Fruit fly (Drosophila melanogaster): ENCODE measurements around the gene CG13362.

The CG13362 gene

DNA sequence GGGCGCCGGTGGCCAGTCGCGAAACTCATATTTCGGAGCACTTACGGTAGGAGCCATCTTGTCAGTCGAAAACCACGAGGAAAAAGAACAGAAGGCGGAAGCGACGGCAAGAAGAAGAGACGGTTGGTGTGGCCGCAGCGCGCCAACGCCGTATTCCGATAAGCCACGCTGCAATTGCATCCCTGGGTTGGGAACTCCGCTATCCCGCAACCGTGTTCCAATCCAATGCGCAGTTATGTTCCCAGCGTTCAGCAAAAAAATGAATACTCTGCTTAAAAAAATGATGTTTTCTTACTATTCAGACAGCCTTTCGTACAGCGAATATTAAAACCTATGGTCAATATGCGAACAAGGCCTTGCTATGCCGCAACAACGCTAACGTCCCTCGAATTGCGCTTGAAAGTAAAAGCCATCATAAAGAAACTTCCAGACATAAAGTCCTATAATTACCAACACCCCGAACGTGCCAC, 14.0 kb upstream of the CG13362 start, which contains the start of gene RpL22 (continued):
- no peak for TF ChIP-seq Hmx (GFP tag; optimal IDR thresholded peaks at IDR 0.05)
- peak; percentile 80 for TF ChIP-seq cas (GFP tag; IDR thresholded peaks at IDR 0.05)
- TF ChIP-seq Deaf1 (tag; optimal IDR thresholded peaks at IDR 0.05), result peak; percentile 54
- no peak for TF ChIP-seq aop (GFP tag; IDR thresholded peaks at IDR 0.05)
- TF ChIP-seq tgo (GFP tag; IDR thresholded peaks at IDR 0.05), result peak; percentile 71; the same call in 2 of the 3 replicates
- peak; percentile 67 for TF ChIP-seq B-H1 (GFP tag; IDR thresholded peaks at IDR 0.05)
- TF ChIP-seq bigmax (GFP tag; optimal IDR thresholded peaks at IDR 0.05), result peak; percentile 79
- peak; percentile 74 for TF ChIP-seq pum (GFP tag; optimal IDR thresholded peaks at IDR 0.05)
- peak in 1 of 2 experiments; percentile 3 for TF ChIP-seq tll (GFP tag; optimal IDR thresholded peaks at IDR 0.05)
- TF ChIP-seq Hand (GFP tag; optimal IDR thresholded peaks at IDR 0.05), result peak; percentile 71
- peak; percentile 68 for TF ChIP-seq CG10959 (GFP tag; IDR thresholded peaks at IDR 0.05)
- peak; percentile 69 for TF ChIP-seq CG32772 (GFP tag; IDR thresholded peaks at IDR 0.05)
- peak; percentile 80 for TF ChIP-seq CG17829 (tag; optimal IDR thresholded peaks at IDR 0.05)
- TF ChIP-seq HmgD (GFP tag; optimal IDR thresholded peaks at IDR 0.05), result peak; percentile 93
- TF ChIP-seq sens (GFP tag), result peak; percentile 98
- TF ChIP-seq crol (GFP tag; IDR thresholded peaks at IDR 0.05), result peak; percentile 19
- peak; percentile 75 for TF ChIP-seq HLH3B (GFP tag; IDR thresholded peaks at IDR 0.05)
- peak; percentile 75 for TF ChIP-seq CG6654 (GFP tag; optimal IDR thresholded peaks at IDR 0.05)
- peak; percentile 82 for TF ChIP-seq CG2712 (tag; optimal IDR thresholded peaks at IDR 0.05)
- TF ChIP-seq CG34422 (GFP tag; IDR thresholded peaks at IDR 0.05), result peak; percentile 83
- peak; percentile 99 for TF ChIP-seq NC2β (GFP tag; optimal IDR thresholded peaks at IDR 0.05)
- peak; percentile 35 for TF ChIP-seq CG8281 (tag; optimal IDR thresholded peaks at IDR 0.05)
- TF ChIP-seq CG3995 (GFP tag; optimal IDR thresholded peaks at IDR 0.05), result peak; percentile 81
- TF ChIP-seq Sin3A (optimal IDR thresholded peaks at IDR 0.05), result peak; percentile 80
- no peak for TF ChIP-seq Hr39 (optimal IDR thresholded peaks at IDR 0.05)
- peak; percentile 99 for TF ChIP-seq dm (GFP tag; optimal IDR thresholded peaks at IDR 0.05)
- TF ChIP-seq fru (optimal IDR thresholded peaks at IDR 0.05), result no peak
- peak; percentile 86 for TF ChIP-seq scrt (GFP tag; optimal IDR thresholded peaks at IDR 0.05)
- TF ChIP-seq tin (GFP tag; optimal IDR thresholded peaks at IDR 0.05), result peak; percentile 76
- TF ChIP-seq Asciz (GFP tag; optimal IDR thresholded peaks at IDR 0.05), result peak; percentile 88
- peak; percentile 95 for TF ChIP-seq CG34376 (GFP tag; optimal IDR thresholded peaks at IDR 0.05)
- peak; percentile 94 for TF ChIP-seq HmgZ (tag; optimal IDR thresholded peaks at IDR 0.05)
- peak; percentile 75 for TF ChIP-seq CoRest (tag; optimal IDR thresholded peaks at IDR 0.05)
- TF ChIP-seq CG18619 (GFP tag; optimal IDR thresholded peaks at IDR 0.05), result peak; percentile 94
- peak; percentile 71 for TF ChIP-seq Aef1 (GFP tag; IDR thresholded peaks at IDR 0.05)
- TF ChIP-seq CG7271 (tag; optimal IDR thresholded peaks at IDR 0.05), result peak; percentile 82
- peak in 1 of 2 experiments; percentile 83 for TF ChIP-seq Eip74EF (GFP tag; optimal IDR thresholded peaks at IDR 0.05)
- peak; percentile 75 for TF ChIP-seq Atf-2 (GFP tag; optimal IDR thresholded peaks at IDR 0.05)
- peak; percentile 76 for TF ChIP-seq dati (GFP tag; IDR thresholded peaks at IDR 0.05)
- TF ChIP-seq Camta (GFP tag; optimal IDR thresholded peaks at IDR 0.05), result peak; percentile 91
- TF ChIP-seq CG17359 (tag; optimal IDR thresholded peaks at IDR 0.05), result peak; percentile 81
- peak; percentile 50 for TF ChIP-seq Bgb (GFP tag; IDR thresholded peaks at IDR 0.05; ENCODE audit: partially characterized antibody)
- TF ChIP-seq CG7357 (GFP tag; IDR thresholded peaks at IDR 0.05), result peak; percentile 59; the same call in 2 of the 3 replicates
- peak; percentile 71 for TF ChIP-seq CG16815 (GFP tag; optimal IDR thresholded peaks at IDR 0.05)
- peak; percentile 91 for TF ChIP-seq CG3847 (GFP tag; IDR thresholded peaks at IDR 0.05)
- TF ChIP-seq nau (GFP tag; optimal IDR thresholded peaks at IDR 0.05), result peak; percentile 91
- peak; percentile 100 for TF ChIP-seq MESR4 (GFP tag; optimal IDR thresholded peaks at IDR 0.05)
- TF ChIP-seq CG3281 (GFP tag; optimal IDR thresholded peaks at IDR 0.05), result peak; percentile 86
- TF ChIP-seq D19B (GFP tag; optimal IDR thresholded peaks at IDR 0.05), result peak; percentile 69
- TF ChIP-seq CG11085 (GFP tag; IDR thresholded peaks at IDR 0.05), result peak; percentile 89
- peak; percentile 38; the same call in 1 of the 2 replicates for TF ChIP-seq CG4360 (GFP tag; IDR thresholded peaks at IDR 0.05)
- TF ChIP-seq wor (GFP tag; IDR thresholded peaks at IDR 0.05), result 0 out of 2 replicates have a peak, but pooled peaks have one; percentile 32
